Fruit fly (Drosophila melanogaster) ovary, adult (tissue): ENCODE measurements around the gene PH4alphaNE3.

Experiments
- CG17801 ChIP-seq: fragments of 200-800 bp; optimal IDR thresholded peaks from 2 replicates; lab custom pipeline; 2019; ENCODE audit warnings: missing biosample characterization, mild to moderate bottlenecking, missing genetic modification characterization, moderate library complexity; ENCODE audit not compliant: partially characterized antibody

The PH4alphaNE3 gene

dm6 chr3R:30592733-30593132, 11.2 kb upstream of the PH4alphaNE3 start:
- no peak for TF ChIP-seq CG17801 (GFP tag; lab: Kevin White, UChicago)

- TF ChIP-seq CG17801 (GFP tag; lab: Kevin White, UChicago), result no peak
Measured at dm6 chr3R:30596704-30597103, 7.3 kb upstream of the PH4alphaNE3 start, which contains the start of gene CG31019. Gene CG31019 (plus strand): TSS chr3R:30597004.

dm6 chr3R:30599404-30599980, 4.5 kb upstream of the PH4alphaNE3 start:
- no peak for TF ChIP-seq CG17801 (GFP tag; lab: Kevin White, UChicago)

- TF ChIP-seq CG17801 (GFP tag; lab: Kevin White, UChicago), result peak; percentile 88
Measured at dm6 chr3R:30600154-30601009, 3.6 kb upstream of the PH4alphaNE3 start.

- TF ChIP-seq CG17801 (GFP tag; lab: Kevin White, UChicago), result peak; percentile 37
Measured at dm6 chr3R:30601440-30602256, 2.3 kb upstream of the PH4alphaNE3 start, which contains the start of the genes CG2246 and CG31021. Gene CG2246 (minus strand): TSS chr3R:30601489. Gene CG31021 (plus strand): TSS chr3R:30602206.

- no peak for TF ChIP-seq CG17801 (GFP tag; lab: Kevin White, UChicago)
Measured at dm6 chr3R:30605889-30606288, 1.9 kb downstream of the PH4alphaNE3 start, which contains the start of gene CG31016. Gene CG31016 (plus strand): TSS chr3R:30606189.

dm6 chr3R:30616098-30616857, 12.3 kb downstream of the PH4alphaNE3 start:
- no peak for TF ChIP-seq CG17801 (GFP tag; lab: Kevin White, UChicago)

- TF ChIP-seq CG17801 (GFP tag; lab: Kevin White, UChicago), result no peak
Measured at dm6 chr3R:30617457-30617856, 13.5 kb downstream of the PH4alphaNE3 start.

- no peak for TF ChIP-seq CG17801 (GFP tag; lab: Kevin White, UChicago)
Measured at dm6 chr3R:30621806-30622205, 17.8 kb downstream of the PH4alphaNE3 start, which contains the start of gene CG44954. Gene CG44954 (minus strand): TSS chr3R:30621906.

- TF ChIP-seq CG17801 (GFP tag; lab: Kevin White, UChicago), result no peak
Measured at dm6 chr3R:30628928-30629327, 24.9 kb downstream of the PH4alphaNE3 start, which contains the start of gene CG2267. Gene CG2267 (minus strand): TSS chr3R:30629028.

dm6 chr3R:30643240-30643639, 39.3 kb downstream of the PH4alphaNE3 start:
- TF ChIP-seq CG17801 (GFP tag; lab: Kevin White, UChicago), result no peak

dm6 chr3R:30645780-30646179, 41.8 kb downstream of the PH4alphaNE3 start, which contains the start of gene CG31013:
Gene CG31013 (minus strand): TSS chr3R:30645880.
- no peak for TF ChIP-seq CG17801 (GFP tag; lab: Kevin White, UChicago)

- TF ChIP-seq CG17801 (GFP tag; lab: Kevin White, UChicago), result no peak
Measured at dm6 chr3R:30648451-30648850, 44.5 kb downstream of the PH4alphaNE3 start, which contains the start of gene PH4alphaPV. Gene PH4alphaPV (minus strand): TSS chr3R:30648551.

dm6 chr3R:30648851-30649250, 44.9 kb downstream of the PH4alphaNE3 start, which contains the start of gene CG34432:
Gene CG34432 (plus strand): TSS chr3R:30649151.
- TF ChIP-seq CG17801 (GFP tag; lab: Kevin White, UChicago), result no peak
